Fruit fly (Drosophila melanogaster): ENCODE measurements around the gene CG3021.

The CG3021 gene

dm6 chrX:1026511-1026910, at the start of gene CG3021, which contains the start of the genes CG32814 and CG11638 (continued):
- no peak for TF ChIP-seq Poxn (GFP tag; IDR thresholded peaks at IDR 0.05)
- no peak for TF ChIP-seq CG12071 (GFP tag; optimal IDR thresholded peaks at IDR 0.05)
- TF ChIP-seq run (tag; optimal IDR thresholded peaks at IDR 0.05), result no peak
- no peak for TF ChIP-seq Nf-YA (GFP tag; IDR thresholded peaks at IDR 0.05)
- no peak for TF ChIP-seq zfh1 (GFP tag; IDR thresholded peaks at IDR 0.05)
- TF ChIP-seq ham (GFP tag; IDR thresholded peaks at IDR 0.05), result no peak
- TF ChIP-seq jigr1 (GFP tag; IDR thresholded peaks at IDR 0.05), result no peak
- TF ChIP-seq CG9817 (tag; optimal IDR thresholded peaks at IDR 0.05), result no peak
- TF ChIP-seq Pdp1 (GFP tag; optimal IDR thresholded peaks at IDR 0.05), result no peak
- TF ChIP-seq ind (GFP tag; optimal IDR thresholded peaks at IDR 0.05), result no peak
- TF ChIP-seq CG9609 (GFP tag; optimal IDR thresholded peaks at IDR 0.05), result no peak
- TF ChIP-seq CG7786 (GFP tag; optimal IDR thresholded peaks at IDR 0.05), result no peak
- no peak for TF ChIP-seq CG7745 (tag; optimal IDR thresholded peaks at IDR 0.05)
- peak; percentile 12 for TF ChIP-seq NfI (GFP tag; optimal IDR thresholded peaks at IDR 0.05)
- peak; percentile 23 for TF ChIP-seq kni (GFP tag; optimal IDR thresholded peaks at IDR 0.05)
- no peak for TF ChIP-seq CG31388 (GFP tag; optimal IDR thresholded peaks at IDR 0.05)
- TF ChIP-seq wdn (GFP tag; IDR thresholded peaks at IDR 0.05), result no peak
- TF ChIP-seq CG4360 (GFP tag; IDR thresholded peaks at IDR 0.05), result no peak
- no peak for TF ChIP-seq pan (optimal IDR thresholded peaks at IDR 0.05)
- peak in 1 of 2 experiments; percentile 28 for TF ChIP-seq pan (GFP tag; optimal IDR thresholded peaks at IDR 0.05 in 1 of 2, IDR thresholded peaks at IDR 0.05 in 1 of 2)
- no peak for TF ChIP-seq CG8089 (GFP tag; optimal IDR thresholded peaks at IDR 0.05)
- TF ChIP-seq CG10366 (GFP tag; IDR thresholded peaks at IDR 0.05), result no peak
- TF ChIP-seq GATAe (GFP tag; conservative IDR thresholded peaks at IDR 0.05), result no peak
- TF ChIP-seq CG34224 (GFP tag; IDR thresholded peaks at IDR 0.05; ENCODE audit: partially characterized antibody), result peak; percentile 42; the same call in 2 of the 3 replicates
- no peak for TF ChIP-seq CG4820 (GFP tag; optimal IDR thresholded peaks at IDR 0.05)
- TF ChIP-seq Tbp (GFP tag; optimal IDR thresholded peaks at IDR 0.05), result no peak
- TF ChIP-seq Dad (GFP tag; optimal IDR thresholded peaks at IDR 0.05), result no peak
- no peak for TF ChIP-seq klu (GFP tag; IDR thresholded peaks at IDR 0.05)
- no peak for TF ChIP-seq Atf-2 (GFP tag; optimal IDR thresholded peaks at IDR 0.05)
- TF ChIP-seq pnt (GFP tag; optimal IDR thresholded peaks at IDR 0.05), result no peak
- TF ChIP-seq ranshi (GFP tag; IDR thresholded peaks at IDR 0.05), result no peak
- no peak for TF ChIP-seq ftz-f1 (GFP tag; optimal IDR thresholded peaks at IDR 0.05)
- no peak for TF ChIP-seq Six4 (GFP tag; optimal IDR thresholded peaks at IDR 0.05)
- TF ChIP-seq chm (GFP tag; IDR thresholded peaks at IDR 0.05), result peak; percentile 46; the same call in 1 of the 2 replicates
- TF ChIP-seq ERR (GFP tag; optimal IDR thresholded peaks at IDR 0.05), result no peak
- TF ChIP-seq luna (GFP tag; optimal IDR thresholded peaks at IDR 0.05), result no peak
- TF ChIP-seq bowl (GFP tag; IDR thresholded peaks at IDR 0.05), result 0 out of 2 replicates have a peak, but pooled peaks have one; percentile 19
- TF ChIP-seq CG14965 (GFP tag; optimal IDR thresholded peaks at IDR 0.05; ENCODE audit: borderline replicate concordance), result no peak
- TF ChIP-seq Asciz (GFP tag; optimal IDR thresholded peaks at IDR 0.05), result no peak
- TF ChIP-seq CG10543 (GFP tag; optimal IDR thresholded peaks at IDR 0.05), result no peak
- TF ChIP-seq Atf3 (GFP tag; optimal IDR thresholded peaks at IDR 0.05), result no peak
- TF ChIP-seq vvl (GFP tag; IDR thresholded peaks at IDR 0.05), result peak; percentile 21; the same call in 1 of the 2 replicates
- no peak; the same call in 2 of the 3 replicates for TF ChIP-seq row (GFP tag; IDR thresholded peaks at IDR 0.05)
- TF ChIP-seq CG9797 (GFP tag; optimal IDR thresholded peaks at IDR 0.05), result peak; percentile 62
- TF ChIP-seq tll (GFP tag; optimal IDR thresholded peaks at IDR 0.05), result no peak
- TF ChIP-seq sug (tag; optimal IDR thresholded peaks at IDR 0.05), result no peak
- TF ChIP-seq CG6689 (GFP tag; IDR thresholded peaks at IDR 0.05), result no peak
- peak; percentile 37 for TF ChIP-seq sqz (GFP tag; optimal IDR thresholded peaks at IDR 0.05)
- no peak for TF ChIP-seq sr (GFP tag; IDR thresholded peaks at IDR 0.05)
- no peak for TF ChIP-seq CG31224 (GFP tag; IDR thresholded peaks at IDR 0.05)
- peak; percentile 73 for TF ChIP-seq gfzf (GFP tag; optimal IDR thresholded peaks at IDR 0.05)
- TF ChIP-seq CG17385 (GFP tag; optimal IDR thresholded peaks at IDR 0.05), result peak; percentile 6
- TF ChIP-seq tap (tag; optimal IDR thresholded peaks at IDR 0.05), result peak; percentile 0
